Fruit fly (Drosophila melanogaster): Measurements from ENCODE around the gene CG43348.

DNA sequence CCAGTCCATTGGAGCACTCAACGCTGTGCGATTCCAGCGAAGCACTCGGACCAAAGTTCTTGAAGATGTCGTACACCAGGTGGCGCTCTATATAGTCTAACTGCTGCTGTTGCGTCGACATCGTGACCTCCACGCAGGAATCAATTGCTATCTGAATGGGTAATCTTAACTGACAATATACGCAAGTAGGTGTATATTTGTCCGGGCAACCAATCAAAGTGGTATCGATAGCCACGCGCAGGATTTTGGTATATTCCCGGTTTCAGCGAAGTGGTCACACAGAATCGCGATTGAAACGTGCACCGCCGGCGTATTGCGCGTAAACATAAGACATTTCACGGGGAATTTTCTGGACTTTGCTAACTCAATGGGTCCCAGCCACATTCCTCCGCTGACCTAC, 15.4 kb upstream of the CG43348 start, which contains the start of the genes CG5126 and Tgt:
- no peak for TF ChIP-seq sage (GFP tag; optimal IDR thresholded peaks at IDR 0.05)
- no peak for TF ChIP-seq fru (GFP tag; optimal IDR thresholded peaks at IDR 0.05)

Data from whole organism, wandering third instar larva.